Worm (Caenorhabditis elegans): ENCODE data around the gene C32D5.7.

Gene C32D5.7

ce11 chrII:6373361-6373760 is 33.5 kb upstream of the C32D5.7 start:
- TF ChIP-seq mls-2 (tag; optimal IDR thresholded peaks at IDR 0.05) (no peak), ceh-43 (GFP tag; optimal IDR thresholded peaks at IDR 0.05) (no peak), nhr-2 (tag; optimal IDR thresholded peaks at IDR 0.05) (no peak), mab-5 (tag; optimal IDR thresholded peaks at IDR 0.05) (no peak), bed-3 (GFP tag; optimal IDR thresholded peaks at IDR 0.05) (no peak), pha-4 (tag; optimal IDR thresholded peaks at IDR 0.05) (no peak), sptf-1 (tag; optimal IDR thresholded peaks at IDR 0.05) (no peak), nhr-12 (tag; optimal IDR thresholded peaks at IDR 0.05) (no peak), elt-1 (tag; optimal IDR thresholded peaks at IDR 0.05; ENCODE audit: borderline replicate concordance, insufficient read depth) (no peak), tbx-8 (GFP tag; optimal IDR thresholded peaks at IDR 0.05) (no peak), drap-1 (GFP tag; optimal IDR thresholded peaks at IDR 0.05) (no peak), hlh-1 (tag; optimal IDR thresholded peaks at IDR 0.05) (no peak), flh-1 (GFP tag; optimal IDR thresholded peaks at IDR 0.05) (no peak), sem-2 (GFP tag; optimal IDR thresholded peaks at IDR 0.05) (no peak), ceh-83 (GFP tag; optimal IDR thresholded peaks at IDR 0.05) (no peak), nhr-237 (tag; optimal IDR thresholded peaks at IDR 0.05) (no peak), lsy-2 (tag; optimal IDR thresholded peaks at IDR 0.05) (no peak), lin-32 (GFP tag; optimal IDR thresholded peaks at IDR 0.05) (no peak), mep-1 (tag; optimal IDR thresholded peaks at IDR 0.05) (no peak)

ce11 chrII:6371003-6371402 is 31.2 kb upstream of the C32D5.7 start, which contains the start of gene lin-23:
Gene lin-23, plus strand, starts transcription at chrII:6371303.
- TF ChIP-seq mep-1 (tag; optimal IDR thresholded peaks at IDR 0.05), result no peak
- no peak for TF ChIP-seq pha-4 (tag; optimal IDR thresholded peaks at IDR 0.05)
- no peak for TF ChIP-seq hlh-1 (tag; optimal IDR thresholded peaks at IDR 0.05)
- no peak for TF ChIP-seq unc-120 (tag; optimal IDR thresholded peaks at IDR 0.05; ENCODE audit: poor library complexity, severe bottlenecking)
- no peak for TF ChIP-seq bed-3 (GFP tag; optimal IDR thresholded peaks at IDR 0.05)
- TF ChIP-seq zip-8 (tag; optimal IDR thresholded peaks at IDR 0.05), result no peak
- TF ChIP-seq M03D4.4 (tag; optimal IDR thresholded peaks at IDR 0.05), result no peak
- TF ChIP-seq sem-2 (GFP tag; optimal IDR thresholded peaks at IDR 0.05), result no peak
- TF ChIP-seq ceh-83 (GFP tag; optimal IDR thresholded peaks at IDR 0.05), result no peak
- TF ChIP-seq ham-2 (GFP tag; optimal IDR thresholded peaks at IDR 0.05), result no peak
- no peak for TF ChIP-seq nhr-2 (tag; optimal IDR thresholded peaks at IDR 0.05)
- TF ChIP-seq sptf-1 (tag; optimal IDR thresholded peaks at IDR 0.05), result no peak
- no peak for TF ChIP-seq nhr-76 (tag; optimal IDR thresholded peaks at IDR 0.05)
- no peak for TF ChIP-seq drap-1 (GFP tag; optimal IDR thresholded peaks at IDR 0.05)
- no peak for TF ChIP-seq flh-1 (GFP tag; optimal IDR thresholded peaks at IDR 0.05)
- no peak for TF ChIP-seq mab-5 (tag; optimal IDR thresholded peaks at IDR 0.05)

- TF ChIP-seq ham-2 (GFP tag; optimal IDR thresholded peaks at IDR 0.05), result peak; percentile 88
- no peak for TF ChIP-seq ceh-83 (GFP tag; optimal IDR thresholded peaks at IDR 0.05)
- TF ChIP-seq unc-120 (tag; optimal IDR thresholded peaks at IDR 0.05; ENCODE audit: poor library complexity, severe bottlenecking), result peak; percentile 36
- TF ChIP-seq bed-3 (GFP tag; optimal IDR thresholded peaks at IDR 0.05), result no peak
- TF ChIP-seq ceh-43 (GFP tag; optimal IDR thresholded peaks at IDR 0.05), result no peak
- no peak for TF ChIP-seq sem-2 (GFP tag; optimal IDR thresholded peaks at IDR 0.05)
- peak; percentile 62 for TF ChIP-seq nhr-237 (tag; optimal IDR thresholded peaks at IDR 0.05)
- no peak for TF ChIP-seq nhr-76 (tag; optimal IDR thresholded peaks at IDR 0.05)
- no peak for TF ChIP-seq M03D4.4 (tag; optimal IDR thresholded peaks at IDR 0.05)
- TF ChIP-seq unc-62 (GFP tag; optimal IDR thresholded peaks at IDR 0.05), result peak; percentile 46
- peak; percentile 50 for TF ChIP-seq sptf-1 (tag; optimal IDR thresholded peaks at IDR 0.05)
- no peak for TF ChIP-seq cnd-1 (tag; optimal IDR thresholded peaks at IDR 0.05)
- TF ChIP-seq zip-8 (tag; optimal IDR thresholded peaks at IDR 0.05), result no peak
- peak; percentile 71 for TF ChIP-seq ceh-39 (tag; optimal IDR thresholded peaks at IDR 0.05)
- TF ChIP-seq lsy-2 (tag; optimal IDR thresholded peaks at IDR 0.05), result peak; percentile 65
- TF ChIP-seq nhr-28 (tag; optimal IDR thresholded peaks at IDR 0.05), result no peak
- peak; percentile 48 for TF ChIP-seq drap-1 (GFP tag; optimal IDR thresholded peaks at IDR 0.05)
- TF ChIP-seq snpc-4 (tag; optimal IDR thresholded peaks at IDR 0.05), result no peak
- no peak for TF ChIP-seq elt-1 (tag; optimal IDR thresholded peaks at IDR 0.05; ENCODE audit: borderline replicate concordance, insufficient read depth)
- no peak for TF ChIP-seq flh-1 (GFP tag; optimal IDR thresholded peaks at IDR 0.05)
- TF ChIP-seq nhr-2 (tag; optimal IDR thresholded peaks at IDR 0.05), result peak; percentile 31
- no peak for TF ChIP-seq nhr-12 (tag; optimal IDR thresholded peaks at IDR 0.05)
- TF ChIP-seq ces-1 (GFP tag; optimal IDR thresholded peaks at IDR 0.05), result peak; percentile 95
- no peak for TF ChIP-seq mls-2 (tag; optimal IDR thresholded peaks at IDR 0.05)
- no peak for TF ChIP-seq unc-39 (tag; optimal IDR thresholded peaks at IDR 0.05)
- peak; percentile 66 for TF ChIP-seq pha-4 (tag; optimal IDR thresholded peaks at IDR 0.05)
- no peak for TF ChIP-seq mab-5 (tag; optimal IDR thresholded peaks at IDR 0.05)
- TF ChIP-seq lin-13 (tag; optimal IDR thresholded peaks at IDR 0.05), result peak; percentile 15
- TF ChIP-seq tbx-8 (GFP tag; optimal IDR thresholded peaks at IDR 0.05), result no peak
- TF ChIP-seq hlh-1 (tag; optimal IDR thresholded peaks at IDR 0.05), result peak; percentile 60
- TF ChIP-seq blmp-1 (tag; optimal IDR thresholded peaks at IDR 0.05), result peak; percentile 74
- no peak for TF ChIP-seq elt-3 (tag; optimal IDR thresholded peaks at IDR 0.05)
- TF ChIP-seq mep-1 (tag; optimal IDR thresholded peaks at IDR 0.05), result peak; percentile 75
- TF ChIP-seq ztf-11 (tag; optimal IDR thresholded peaks at IDR 0.05), result no peak
- TF ChIP-seq lin-32 (GFP tag; optimal IDR thresholded peaks at IDR 0.05), result no peak
These were observed 30.3 kb upstream of the C32D5.7 start for ce11 chrII:6370110-6370509.
